Worm (Caenorhabditis elegans) whole organism, late embryonic: Measurements from ENCODE around the gene Y45F10C.1.

ENCODE experiments used
- K02D7.2 ChIP-seq: sonication (generic microtip); optimal IDR thresholded peaks from 2 replicates; lab custom pipeline; 2017; ENCODE audit warnings: mild to moderate bottlenecking, missing genetic modification characterization, missing compliant biosample characterization
- ama-1 ChIP-seq: fragments of 150-350 bp; optimal IDR thresholded peaks from 2 replicates; lab custom pipeline; 2014
- ceh-14 ChIP-seq: sonication (generic microtip); optimal IDR thresholded peaks from 2 replicates; lab custom pipeline; 2016; ENCODE audit warnings: missing genotype, missing genetic modification characterization, missing compliant biosample characterization
- ceh-22 ChIP-seq: sonication (generic microtip); optimal IDR thresholded peaks from 2 replicates; lab custom pipeline; 2017; ENCODE audit warnings: missing biosample characterization, missing genetic modification characterization
- dmd-4 ChIP-seq: sonication (generic microtip); optimal IDR thresholded peaks from 2 replicates; lab custom pipeline; 2016; ENCODE audit warnings: borderline replicate concordance, missing genetic modification characterization, missing compliant biosample characterization
- fax-1 ChIP-seq: sonication (generic microtip); optimal IDR thresholded peaks from 2 replicates; lab custom pipeline; 2016; ENCODE audit warnings: missing genotype, missing genetic modification characterization, missing compliant biosample characterization
- gmeb-2 ChIP-seq: sonication (generic microtip); optimal IDR thresholded peaks from 2 replicates; lab custom pipeline; 2016; ENCODE audit warnings: missing genetic modification characterization, inconsistent platforms, missing compliant biosample characterization
- hlh-30 ChIP-seq: sonication (generic microtip); optimal IDR thresholded peaks from 2 replicates; lab custom pipeline; 2017; ENCODE audit warnings: antibody characterized with exemption, missing genetic modification characterization, missing compliant biosample characterization; ENCODE audit not compliant: insufficient read depth
- madf-2 ChIP-seq: sonication (generic microtip); optimal IDR thresholded peaks from 2 replicates; lab custom pipeline; 2017; ENCODE audit warnings: missing genetic modification characterization, missing compliant biosample characterization
- unc-55 ChIP-seq: sonication (generic microtip); optimal IDR thresholded peaks from 2 replicates; lab custom pipeline; 2017; ENCODE audit warnings: missing biosample characterization, missing genetic modification reagents, missing genetic modification characterization

DNA sequence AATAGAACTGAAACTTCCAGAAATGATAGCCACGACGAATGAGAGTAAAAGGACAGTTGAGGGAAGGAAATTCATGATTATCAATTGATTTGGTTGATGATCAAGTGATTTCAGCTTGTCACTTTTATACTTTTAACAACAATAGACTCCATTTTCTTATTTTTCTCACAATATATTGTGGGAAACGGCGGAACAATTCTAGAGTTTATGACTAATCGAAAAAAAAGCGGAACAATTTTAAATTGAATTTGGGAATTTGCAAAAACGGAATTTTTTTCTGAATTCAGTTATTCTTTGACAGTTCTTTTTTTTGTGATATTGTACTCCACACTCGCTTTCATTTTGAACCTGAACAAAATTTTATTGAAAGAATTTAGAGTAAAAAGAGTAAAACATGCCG lies 4.7 kb upstream of the Y45F10C.1 start, which contains the start of gene Y45F10C.4:
- TF ChIP-seq gmeb-2 (no peak), ceh-14 (tag; lab: Kevin White, UChicago) (no peak), ama-1 (no peak), ceh-22 (tag; lab: Kevin White, UChicago) (no peak), K02D7.2 (tag; lab: Kevin White, UChicago) (no peak), hlh-30 (tag; lab: Kevin White, UChicago) (no peak), madf-2 (tag; lab: Kevin White, UChicago) (no peak), fax-1 (no peak), unc-55 (GFP tag; lab: Kevin White, UChicago) (no peak), dmd-4 (tag; lab: Kevin White, UChicago) (no peak)
